Fruit fly (Drosophila melanogaster): ENCODE data around the gene hng3.

Gene hng3

DNA sequence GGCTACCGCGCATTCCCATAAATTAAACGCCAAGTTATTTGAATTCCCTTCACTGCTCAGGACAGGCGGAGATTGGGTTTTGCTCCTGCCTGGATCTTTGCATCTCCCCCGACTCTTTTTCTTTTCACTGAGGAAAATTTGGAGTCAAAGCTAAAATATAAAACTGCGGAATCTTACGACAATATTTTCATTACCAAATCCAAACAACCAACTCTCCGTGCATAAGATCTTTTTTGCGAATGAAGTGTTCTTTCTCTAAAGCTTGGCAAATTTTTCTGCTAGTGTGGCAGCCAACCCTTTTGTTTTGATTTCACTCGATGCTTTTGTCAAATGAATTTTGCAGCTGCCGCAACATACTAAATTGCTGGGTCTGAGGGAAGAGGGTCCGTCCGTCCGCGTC is 27.4 kb downstream of the hng3 start (continued):
- TF ChIP-seq lola (GFP tag; optimal IDR thresholded peaks at IDR 0.05) (no peak), fru (GFP tag; optimal IDR thresholded peaks at IDR 0.05) (peak; percentile 94), pan (optimal IDR thresholded peaks at IDR 0.05) (no peak), Jra (GFP tag; optimal IDR thresholded peaks at IDR 0.05) (peak; percentile 60), ey (GFP tag; optimal IDR thresholded peaks at IDR 0.05) (peak; percentile 94), CrebA (GFP tag; optimal IDR thresholded peaks at IDR 0.05; ENCODE audit: borderline replicate concordance) (peak; percentile 78), Rel (GFP tag; optimal IDR thresholded peaks at IDR 0.05) (peak; percentile 47), Rel (tag; optimal IDR thresholded peaks at IDR 0.05) (peak; percentile 62), psq (GFP tag; optimal IDR thresholded peaks at IDR 0.05) (peak; percentile 82)

DNA sequence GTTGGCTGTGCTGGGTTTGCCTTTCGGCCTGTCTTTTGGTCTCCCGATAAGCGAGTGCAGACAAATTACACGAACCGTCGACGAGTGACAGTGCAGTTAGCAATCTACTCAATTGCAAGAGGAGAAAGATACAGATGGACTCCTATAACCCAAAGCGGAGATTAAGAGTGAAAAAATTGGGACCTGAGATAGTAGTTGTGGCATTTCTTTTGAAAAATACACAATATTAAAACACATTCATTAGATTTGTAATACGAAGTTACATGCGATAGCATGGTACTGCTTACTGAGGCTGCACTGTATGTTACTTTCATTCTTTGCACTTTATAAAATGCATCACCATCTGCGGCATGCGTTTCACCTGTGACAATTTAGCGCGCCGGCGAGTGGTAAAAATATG is 28.1 kb downstream of the hng3 start:
- no peak for TF ChIP-seq psq (GFP tag; optimal IDR thresholded peaks at IDR 0.05)
- no peak for TF ChIP-seq Dif (GFP tag; optimal IDR thresholded peaks at IDR 0.05; ENCODE audit: partially characterized antibody)
- TF ChIP-seq lola (GFP tag; optimal IDR thresholded peaks at IDR 0.05), result no peak
- TF ChIP-seq brk (GFP tag; optimal IDR thresholded peaks at IDR 0.05), result no peak
- TF ChIP-seq br (GFP tag; optimal IDR thresholded peaks at IDR 0.05), result no peak
- TF ChIP-seq woc (GFP tag; optimal IDR thresholded peaks at IDR 0.05), result no peak
- TF ChIP-seq pan (optimal IDR thresholded peaks at IDR 0.05), result no peak
- TF ChIP-seq GATAd (GFP tag; optimal IDR thresholded peaks at IDR 0.05), result no peak
- TF ChIP-seq sv (GFP tag; optimal IDR thresholded peaks at IDR 0.05), result no peak
- no peak for TF ChIP-seq Dfd (GFP tag; optimal IDR thresholded peaks at IDR 0.05)
- TF ChIP-seq Vsx2 (GFP tag; optimal IDR thresholded peaks at IDR 0.05; ENCODE audit: partially characterized antibody), result no peak
- peak in 1 of 2 experiments; percentile 45 for TF ChIP-seq foxo (GFP tag; optimal IDR thresholded peaks at IDR 0.05)
- no peak for TF ChIP-seq Hr83 (GFP tag; optimal IDR thresholded peaks at IDR 0.05; ENCODE audit: poor library complexity, severe bottlenecking)
- no peak for TF ChIP-seq dl (GFP tag; optimal IDR thresholded peaks at IDR 0.05; ENCODE audit: insufficient read depth in 1 of 2, partially characterized antibody in 2 of 2)
- peak; percentile 2 for TF ChIP-seq dmrt93B (GFP tag; optimal IDR thresholded peaks at IDR 0.05)
- no peak for TF ChIP-seq Myc (optimal IDR thresholded peaks at IDR 0.05)
- TF ChIP-seq HLH106 (tag; optimal IDR thresholded peaks at IDR 0.05), result no peak
- TF ChIP-seq h (GFP tag; optimal IDR thresholded peaks at IDR 0.05), result peak; percentile 37
- TF ChIP-seq Hr78 (GFP tag; optimal IDR thresholded peaks at IDR 0.05), result no peak
- no peak for TF ChIP-seq CG9705 (GFP tag; optimal IDR thresholded peaks at IDR 0.05)
- TF ChIP-seq Jra (GFP tag; optimal IDR thresholded peaks at IDR 0.05), result no peak
- no peak for TF ChIP-seq Sp1 (GFP tag; optimal IDR thresholded peaks at IDR 0.05)
- no peak for TF ChIP-seq rgr (GFP tag; optimal IDR thresholded peaks at IDR 0.05)
- TF ChIP-seq jim (GFP tag; optimal IDR thresholded peaks at IDR 0.05), result no peak
- TF ChIP-seq OdsH (GFP tag; optimal IDR thresholded peaks at IDR 0.05), result peak; percentile 4
- no peak for TF ChIP-seq Abd-B (GFP tag; optimal IDR thresholded peaks at IDR 0.05)
- TF ChIP-seq Hnf4 (GFP tag; optimal IDR thresholded peaks at IDR 0.05), result no peak
- TF ChIP-seq Rel (GFP tag; optimal IDR thresholded peaks at IDR 0.05), result no peak
- TF ChIP-seq Rel (tag; optimal IDR thresholded peaks at IDR 0.05), result no peak
- TF ChIP-seq N (GFP tag; optimal IDR thresholded peaks at IDR 0.05), result no peak
- TF ChIP-seq fru (GFP tag; optimal IDR thresholded peaks at IDR 0.05), result peak; percentile 39
- TF ChIP-seq tai (GFP tag; optimal IDR thresholded peaks at IDR 0.05), result no peak
- TF ChIP-seq CG32264 (GFP tag; optimal IDR thresholded peaks at IDR 0.05), result no peak
- no peak for TF ChIP-seq ey (GFP tag; optimal IDR thresholded peaks at IDR 0.05)
- no peak for TF ChIP-seq usp (GFP tag; optimal IDR thresholded peaks at IDR 0.05)
- TF ChIP-seq Mio (GFP tag; optimal IDR thresholded peaks at IDR 0.05), result no peak

DNA sequence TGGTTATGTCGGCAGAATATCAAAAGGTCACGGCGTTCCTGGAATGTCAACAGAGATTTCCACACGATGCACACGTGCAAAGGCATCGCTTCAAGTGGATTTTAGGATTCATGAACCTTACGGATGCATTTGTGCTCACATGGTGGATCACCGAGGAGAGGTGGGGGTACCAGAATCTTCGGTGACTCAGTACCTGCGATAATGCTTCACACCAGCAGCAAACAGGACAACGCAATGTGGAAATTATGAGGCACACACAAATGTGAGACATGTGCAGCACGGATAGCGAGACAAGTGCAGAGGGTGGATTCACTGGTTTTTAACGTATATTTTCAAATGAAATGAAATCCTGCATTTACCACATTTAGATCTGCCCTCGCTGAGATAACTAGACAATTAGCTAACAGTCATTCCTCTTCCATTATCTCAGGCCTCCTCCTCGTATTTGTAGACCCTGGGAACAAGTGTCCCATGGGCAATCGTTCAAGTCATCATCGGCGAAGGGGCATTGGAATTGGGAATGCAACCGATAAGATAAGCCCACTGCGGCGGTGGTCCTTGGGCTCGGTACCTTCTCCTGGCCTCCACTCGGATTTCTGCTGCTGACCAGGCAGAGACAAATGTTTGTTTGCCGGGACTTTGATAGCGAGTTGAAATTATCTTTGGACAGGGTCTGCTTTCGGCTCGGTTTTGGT is 28.7 kb downstream of the hng3 start:
- TF ChIP-seq Hr83 (GFP tag; optimal IDR thresholded peaks at IDR 0.05; ENCODE audit: poor library complexity, severe bottlenecking) (no peak), Abd-B (GFP tag; optimal IDR thresholded peaks at IDR 0.05) (no peak), tai (GFP tag; optimal IDR thresholded peaks at IDR 0.05) (no peak), rgr (GFP tag; optimal IDR thresholded peaks at IDR 0.05) (no peak), Hr78 (GFP tag; optimal IDR thresholded peaks at IDR 0.05) (no peak), sage (GFP tag; optimal IDR thresholded peaks at IDR 0.05) (no peak), CrebA (GFP tag; optimal IDR thresholded peaks at IDR 0.05; ENCODE audit: borderline replicate concordance) (no peak), sv (GFP tag; optimal IDR thresholded peaks at IDR 0.05) (no peak), Dfd (GFP tag; optimal IDR thresholded peaks at IDR 0.05) (no peak), dl (GFP tag; optimal IDR thresholded peaks at IDR 0.05; ENCODE audit: insufficient read depth in 1 of 2, partially characterized antibody in 2 of 2) (no peak), Dif (GFP tag; optimal IDR thresholded peaks at IDR 0.05; ENCODE audit: partially characterized antibody) (no peak), Jra (GFP tag; optimal IDR thresholded peaks at IDR 0.05) (no peak), lola (GFP tag; optimal IDR thresholded peaks at IDR 0.05) (no peak), Hnf4 (GFP tag; optimal IDR thresholded peaks at IDR 0.05) (no peak), dmrt93B (GFP tag; optimal IDR thresholded peaks at IDR 0.05) (no peak), br (GFP tag; optimal IDR thresholded peaks at IDR 0.05) (no peak), HLH106 (tag; optimal IDR thresholded peaks at IDR 0.05) (no peak), Myc (optimal IDR thresholded peaks at IDR 0.05) (no peak), OdsH (GFP tag; optimal IDR thresholded peaks at IDR 0.05) (no peak)
